Worm (Caenorhabditis elegans) whole organism, midembryonic: ENCODE measurements around the gene ZK836.3.

Experiments used
- T22C8.4 ChIP-seq: fragments of 200-800 bp; sonication (Bioruptor generic); IDR thresholded peaks from 2 replicates; pipeline ENCODE4 v1.3.6; 2022; ENCODE audit warnings: missing genetic modification characterization, missing compliant biosample characterization
- cog-1 ChIP-seq: sonication (generic microtip); optimal IDR thresholded peaks from 2 replicates; lab custom pipeline; 2016; ENCODE audit warnings: missing genetic modification characterization, missing compliant biosample characterization
- flt-1 ChIP-seq: fragments of 200-800 bp; sonication (Bioruptor generic); IDR thresholded peaks from 2 replicates; pipeline ENCODE4 v1.3.6; 2022; ENCODE audit warnings: missing genetic modification characterization, missing compliant biosample characterization
- klf-2 ChIP-seq: fragments of 200-800 bp; sonication (Bioruptor generic); conservative IDR thresholded peaks from 2 replicates; pipeline ENCODE4 v1.3.6; 2022; ENCODE audit warnings: missing genetic modification reagents, missing genetic modification characterization, missing compliant biosample characterization
- med-1 ChIP-seq: sonication (generic microtip); optimal IDR thresholded peaks from 2 replicates; lab custom pipeline; 2017; ENCODE audit warnings: missing genetic modification characterization, mild to moderate bottlenecking, missing compliant biosample characterization, antibody characterized with exemption, missing genetic modification reagents; ENCODE audit not compliant: insufficient read depth
- ref-1 ChIP-seq: fragments of 200-800 bp; sonication (Bioruptor generic); conservative IDR thresholded peaks from 2 replicates; pipeline ENCODE4 v1.3.6; 2022; ENCODE audit warnings: missing genetic modification reagents, missing genetic modification characterization, missing compliant biosample characterization
- ztf-23 ChIP-seq: fragments of 200-800 bp; sonication (Bioruptor generic); IDR thresholded peaks from 2 replicates; pipeline ENCODE4 v1.3.6; 2022; ENCODE audit warnings: missing genetic modification reagents, missing genetic modification characterization, missing compliant biosample characterization
- ztf-29 ChIP-seq: fragments of 200-800 bp; sonication (Bioruptor generic); IDR thresholded peaks from 2 replicates; pipeline ENCODE4 v1.3.6; 2022; ENCODE audit warnings: missing genetic modification reagents, missing genetic modification characterization, missing compliant biosample characterization

DNA sequence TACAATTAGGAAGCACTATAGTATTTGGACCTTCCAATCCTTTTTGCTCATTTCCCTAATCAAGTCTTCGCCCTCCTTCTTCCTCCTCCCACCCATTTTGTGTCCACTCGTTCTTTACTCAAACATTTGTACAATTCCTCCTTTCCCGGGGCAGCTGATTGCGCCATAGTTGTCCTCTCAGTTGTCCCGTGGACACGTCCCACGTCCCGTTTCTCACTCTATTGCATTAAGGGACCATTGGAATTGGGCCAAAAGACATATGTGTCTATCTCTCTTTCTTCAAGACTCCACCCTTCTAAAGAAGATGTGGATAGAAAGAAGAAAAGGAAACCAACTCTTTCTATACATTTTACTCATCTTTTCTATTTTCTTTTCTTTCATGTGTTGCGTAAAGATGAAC lies 15.3 kb upstream of the ZK836.3 start:
- no peak for TF ChIP-seq flt-1 (GFP tag; lab: Robert Waterston, UW)
- no peak for TF ChIP-seq ztf-29
- TF ChIP-seq cog-1 (tag; lab: Kevin White, UChicago): no peak
- no peak for TF ChIP-seq ztf-23 (GFP tag; lab: Robert Waterston, UW)
- TF ChIP-seq klf-2 (GFP tag; lab: Robert Waterston, UW): no peak
- no peak for TF ChIP-seq T22C8.4 (GFP tag; lab: Robert Waterston, UW)
- no peak for TF ChIP-seq med-1
- TF ChIP-seq ref-1 (GFP tag; lab: Robert Waterston, UW): no peak
